Fruit fly (Drosophila melanogaster) whole organism, embryonic: ENCODE measurements around the gene Art1.
A peak's percentile ranks its signal among the peaks of the same experiment; 100 is the strongest.

Source experiments
- CG11247 ChIP-seq: fragments of 200-800 bp; sonication (Bioruptor generic); IDR thresholded peaks from 2 replicates; pipeline ENCODE4 v1.3.6; 2022; ENCODE audit warnings: missing biosample characterization, missing genetic modification characterization
- CG11504 ChIP-seq: fragments of 200-800 bp; sonication (Bioruptor generic); optimal IDR thresholded peaks from 3 replicates; lab custom pipeline; 2019; ENCODE audit warnings: missing biosample characterization, mild to moderate bottlenecking, missing genetic modification characterization, moderate library complexity
- CG11695 ChIP-seq: fragments of 200-800 bp; sonication (Bioruptor generic); IDR thresholded peaks from 3 replicates; pipeline ENCODE4 v1.3.6; 2022; ENCODE audit warnings: missing biosample characterization, missing genetic modification characterization
- CG13424 ChIP-seq: fragments of 200-800 bp; sonication (Bioruptor generic); optimal IDR thresholded peaks from 2 replicates; lab custom pipeline; 2019; ENCODE audit warnings: missing biosample characterization, mild to moderate bottlenecking, missing genetic modification characterization, moderate library complexity
- CG13624 ChIP-seq: fragments of 200-800 bp; sonication (Bioruptor generic); optimal IDR thresholded peaks from 2 replicates; lab custom pipeline; 2016; ENCODE audit warnings: missing biosample characterization, missing genetic modification characterization
- CG15514 ChIP-seq: fragments of 200-800 bp; sonication (Bioruptor generic); optimal IDR thresholded peaks from 3 replicates; lab custom pipeline; 2017; ENCODE audit warnings: missing biosample characterization, missing genetic modification characterization, mild to moderate bottlenecking, moderate library complexity, missing genetic modification reagents
- CG18599 ChIP-seq: fragments of 200-800 bp; sonication (Bioruptor generic); optimal IDR thresholded peaks from 3 replicates; lab custom pipeline; 2017; ENCODE audit warnings: missing biosample characterization, missing genetic modification characterization, mild to moderate bottlenecking, moderate library complexity, missing genetic modification reagents
- CG2120 ChIP-seq: fragments of 200-800 bp; sonication (Bioruptor generic); optimal IDR thresholded peaks from 3 replicates; lab custom pipeline; 2016; ENCODE audit warnings: missing biosample characterization, missing genetic modification characterization
- CG32767 ChIP-seq: fragments of 200-800 bp; sonication (Bioruptor generic); IDR thresholded peaks from 2 replicates; pipeline ENCODE4 v1.3.6; 2022; ENCODE audit warnings: missing biosample characterization, missing genetic modification characterization
- CG3281 ChIP-seq: fragments of 200-800 bp; sonication (Bioruptor generic); optimal IDR thresholded peaks from 3 replicates; lab custom pipeline; 2017; ENCODE audit warnings: missing biosample characterization, mild to moderate bottlenecking, missing genetic modification characterization
- CG4730 ChIP-seq: fragments of 200-800 bp; sonication (Bioruptor generic); IDR thresholded peaks from 2 replicates; pipeline ENCODE4 v1.3.6; 2022; ENCODE audit warnings: missing biosample characterization, missing genetic modification characterization
- CG6272 ChIP-seq: fragments of 200-800 bp; sonication (Bioruptor generic); IDR thresholded peaks from 2 replicates; pipeline ENCODE4 v1.3.6; 2022; ENCODE audit warnings: missing biosample characterization, missing genetic modification characterization
- CG6683 ChIP-seq: fragments of 200-800 bp; sonication (Bioruptor generic); optimal IDR thresholded peaks from 2 replicates; lab custom pipeline; 2017; ENCODE audit warnings: missing biosample characterization, mild to moderate bottlenecking, missing genetic modification characterization, missing genetic modification reagents
- CG8944 ChIP-seq: fragments of 200-800 bp; sonication (Bioruptor generic); optimal IDR thresholded peaks from 3 replicates; lab custom pipeline; 2016; ENCODE audit warnings: missing biosample characterization, missing genetic modification characterization
- Dll ChIP-seq: fragments of 200-800 bp; sonication (Bioruptor generic); IDR thresholded peaks from 4 replicates; pipeline ENCODE4 v1.3.6; 2022; ENCODE audit warnings: missing biosample characterization, missing genetic modification characterization; ENCODE audit not compliant: partially characterized antibody
- E2f1 ChIP-seq: fragments of 200-800 bp; sonication (Bioruptor generic); IDR thresholded peaks from 2 replicates; pipeline ENCODE4 v1.3.6; 2022; ENCODE audit warnings: missing biosample characterization, missing genetic modification characterization
- Ets65A ChIP-seq: fragments of 200-800 bp; sonication (Bioruptor generic); peaks from one replicate; lab custom pipeline; 2016; ENCODE audit warnings: missing biosample characterization, missing genetic modification characterization
- Fer3 ChIP-seq: fragments of 200-800 bp; sonication (Bioruptor generic); optimal IDR thresholded peaks from 2 replicates; lab custom pipeline; 2018; ENCODE audit warnings: missing biosample characterization, mild to moderate bottlenecking, missing genetic modification characterization, moderate library complexity
- Gug ChIP-seq: fragments of 200-800 bp; sonication (Bioruptor generic); IDR thresholded peaks from 4 replicates; pipeline ENCODE4 v1.3.6; 2022; ENCODE audit warnings: missing biosample characterization, missing genetic modification characterization
- HmgZ ChIP-seq: fragments of 200-800 bp; sonication (Bioruptor generic); optimal IDR thresholded peaks from 2 replicates; lab custom pipeline; 2018; ENCODE audit warnings: missing biosample characterization, mild to moderate bottlenecking, missing genetic modification characterization
- Hmr ChIP-seq: fragments of 200-800 bp; sonication (Bioruptor generic); optimal IDR thresholded peaks from 3 replicates; lab custom pipeline; 2017; ENCODE audit warnings: mild to moderate bottlenecking, missing biosample characterization, missing genetic modification reagents, missing genetic modification characterization
- Meics ChIP-seq: fragments of 200-800 bp; sonication (Bioruptor generic); optimal IDR thresholded peaks from 2 replicates; lab custom pipeline; 2017; ENCODE audit warnings: missing biosample characterization, mild to moderate bottlenecking, missing genetic modification characterization
- Mrtf ChIP-seq: fragments of 200-800 bp; sonication (Bioruptor generic); IDR thresholded peaks from 3 replicates; pipeline ENCODE4 v1.3.6; 2022; ENCODE audit warnings: missing biosample characterization, missing genetic modification characterization
- Ptx1 ChIP-seq: fragments of 200-800 bp; sonication (Bioruptor generic); IDR thresholded peaks from 2 replicates; pipeline ENCODE4 v1.3.6; 2022; ENCODE audit warnings: missing biosample characterization, missing genetic modification characterization
- Rfx ChIP-seq: fragments of 200-800 bp; sonication (Bioruptor generic); IDR thresholded peaks from 2 replicates; pipeline ENCODE4 v1.3.6; 2022; ENCODE audit warnings: missing biosample characterization, missing genetic modification characterization
- Scr ChIP-seq: fragments of 200-800 bp; sonication (Bioruptor generic); IDR thresholded peaks from 2 replicates; pipeline ENCODE4 v1.3.6; 2022; ENCODE audit warnings: missing biosample characterization, missing genetic modification characterization; ENCODE audit not compliant: partially characterized antibody
- Xbp1 ChIP-seq: fragments of 200-800 bp; sonication (Bioruptor generic); optimal IDR thresholded peaks from 3 replicates; lab custom pipeline; 2016; ENCODE audit warnings: missing biosample characterization, mild to moderate bottlenecking, missing genetic modification characterization
- ash1 ChIP-seq: fragments of 200-800 bp; sonication (Bioruptor generic); optimal IDR thresholded peaks from 2 replicates; lab custom pipeline; 2018; ENCODE audit warnings: missing biosample characterization, mild to moderate bottlenecking, missing genetic modification characterization
- dysf ChIP-seq: fragments of 200-800 bp; sonication (Bioruptor generic); IDR thresholded peaks from 3 replicates; pipeline ENCODE4 v1.3.6; 2022; ENCODE audit warnings: missing biosample characterization, missing genetic modification characterization
- gce ChIP-seq: fragments of 200-800 bp; sonication (Bioruptor generic); IDR thresholded peaks from 3 replicates; pipeline ENCODE4 v1.3.6; 2022; ENCODE audit warnings: missing biosample characterization, missing genetic modification characterization
- lab ChIP-seq: fragments of 200-800 bp; sonication (Bioruptor generic); optimal IDR thresholded peaks from 3 replicates; lab custom pipeline; 2017; ENCODE audit warnings: missing biosample characterization, missing genetic modification characterization, mild to moderate bottlenecking, moderate library complexity, missing genetic modification reagents
- lilli ChIP-seq: fragments of 200-800 bp; sonication (Bioruptor generic); optimal IDR thresholded peaks from 3 replicates; lab custom pipeline; 2016; ENCODE audit warnings: missing biosample characterization, missing genetic modification characterization
- lmd ChIP-seq: fragments of 200-800 bp; sonication (Bioruptor generic); IDR thresholded peaks from 2 replicates; pipeline ENCODE4 v1.3.6; 2022; ENCODE audit warnings: missing biosample characterization, missing genetic modification characterization
- mam ChIP-seq: fragments of 200-800 bp; sonication (Bioruptor generic); optimal IDR thresholded peaks from 3 replicates; lab custom pipeline; 2016; ENCODE audit warnings: missing biosample characterization, missing genetic modification characterization
- pan ChIP-seq, 4 experiments: fragments of >200 bp in 3 of 4; fragments of 200-800 bp in 1 of 4; sonication (Bioruptor generic) in 1 of 4; optimal IDR thresholded peaks in 3 of 4; IDR thresholded peaks in 1 of 4; 2 replicates each; pipeline versions ENCODE4 v1.3.6 to Lab custom; 2017 to 2022; ENCODE audit warnings: missing biosample characterization in 2 of 4, missing genetic modification characterization in 2 of 4, mixed read lengths in 1 of 4
- prd ChIP-seq, 3 experiments: fragments of >200 bp in 2 of 3; fragments of 200-800 bp in 1 of 3; sonication (Bioruptor generic) in 1 of 3; optimal IDR thresholded peaks in 2 of 3; IDR thresholded peaks in 1 of 3; 2 replicates in 2 of 3; 3 replicates in 1 of 3; pipeline versions ENCODE4 v1.3.6 to Lab custom; 2017 to 2022; ENCODE audit warnings: missing biosample characterization in 1 of 3, missing genetic modification characterization in 1 of 3
- ranshi ChIP-seq: fragments of 200-800 bp; sonication (Bioruptor generic); IDR thresholded peaks from 2 replicates; pipeline ENCODE4 v1.3.6; 2022; ENCODE audit warnings: missing biosample characterization, missing genetic modification characterization
- sc ChIP-seq, 3 experiments: fragments of >200 bp in 2 of 3; fragments of 200-800 bp in 1 of 3; sonication (Bioruptor generic) in 1 of 3; optimal IDR thresholded peaks; 2 replicates in 2 of 3; 3 replicates in 1 of 3; lab custom pipeline; 2017; ENCODE audit warnings: mild to moderate bottlenecking in 1 of 3, missing biosample characterization in 1 of 3, missing genetic modification characterization in 1 of 3, missing genetic modification reagents in 1 of 3
- scrt ChIP-seq: fragments of 200-800 bp; sonication (Bioruptor generic); optimal IDR thresholded peaks from 2 replicates; lab custom pipeline; 2018; ENCODE audit warnings: missing biosample characterization, mild to moderate bottlenecking, missing genetic modification characterization, moderate library complexity
- slbo ChIP-seq: fragments of 200-800 bp; sonication (Bioruptor generic); IDR thresholded peaks from 2 replicates; pipeline ENCODE4 v1.3.6; 2022; ENCODE audit warnings: missing biosample characterization, missing genetic modification characterization
- stc ChIP-seq: fragments of 200-800 bp; sonication (Bioruptor generic); IDR thresholded peaks from 2 replicates; pipeline ENCODE4 v1.3.6; 2022; ENCODE audit warnings: missing biosample characterization, missing genetic modification characterization

The Art1 gene

dm6 chr3R:10751061-10751460, 37.0 kb downstream of the Art1 start, which contains the start of gene TkR86C:
Gene TkR86C (minus strand): TSS chr3R:10751228.
- TF ChIP-seq scrt (peak; percentile 81), Scr (GFP tag; lab: Robert Waterston, UW) (no peak), CG11504 (tag; lab: Kevin White, UChicago) (peak; percentile 98)

- TF ChIP-seq ranshi (peak; percentile 30; the same call in 1 of the 2 replicates), ash1 (GFP tag; lab: Kevin White, UChicago) (no peak), slbo (GFP tag; lab: Robert Waterston, UW) (peak; percentile 49; the same call in 1 of the 2 replicates), Ets65A (GFP tag; lab: Kevin White, UChicago) (peak; percentile 76), Meics (GFP tag; lab: Kevin White, UChicago) (peak; percentile 23), lmd (GFP tag; lab: Robert Waterston, UW) (peak; percentile 25; the same call in 1 of the 2 replicates), HmgZ (no peak), Rfx (GFP tag; lab: Robert Waterston, UW) (peak; percentile 60), CG11504 (tag; lab: Kevin White, UChicago) (peak; percentile 35), CG3281 (GFP tag; lab: Kevin White, UChicago) (peak; percentile 25), lilli (GFP tag; lab: Kevin White, UChicago) (peak; percentile 13), CG8944 (no peak), Hmr (GFP tag; lab: Kevin White, UChicago) (peak; percentile 8), gce (GFP tag; lab: Robert Waterston, UW) (no peak), CG32767 (GFP tag; lab: Robert Waterston, UW) (0 out of 2 replicates have a peak, but pooled peaks have one; percentile 14), Mrtf (GFP tag; lab: Robert Waterston, UW) (0 out of 3 replicates have a peak, but pooled peaks have one; percentile 12), dysf (0 out of 3 replicates have a peak, but pooled peaks have one; percentile 35), sc (optimal IDR thresholded peaks at IDR 0.05; lab: Kevin White, UChicago) (no peak), sc (GFP tag; optimal IDR thresholded peaks at IDR 0.05; lab: Kevin White, UChicago) (no peak), CG2120 (peak; percentile 45), CG15514 (GFP tag; lab: Kevin White, UChicago) (no peak), Xbp1 (GFP tag; lab: Kevin White, UChicago) (peak; percentile 3), CG6272 (GFP tag; lab: Robert Waterston, UW) (0 out of 2 replicates have a peak, but pooled peaks have one; percentile 16), prd (optimal IDR thresholded peaks at IDR 0.05; lab: Kevin White, UChicago) (no peak), prd (GFP tag; IDR thresholded peaks at IDR 0.05; lab: Robert Waterston, UW) (0 out of 3 replicates have a peak, but pooled peaks have one; percentile 11), lab (GFP tag; lab: Kevin White, UChicago) (peak; percentile 55), stc (GFP tag; lab: Robert Waterston, UW) (0 out of 2 replicates have a peak, but pooled peaks have one; percentile 13), CG11695 (GFP tag; lab: Robert Waterston, UW) (0 out of 3 replicates have a peak, but pooled peaks have one; percentile 32), Gug (no peak), pan (optimal IDR thresholded peaks at IDR 0.05; lab: Kevin White, UChicago) (no peak), pan (GFP tag; optimal IDR thresholded peaks at IDR 0.05 in 1 of 2, IDR thresholded peaks at IDR 0.05 in 1 of 2) (peak in 1 of 2 experiments; percentile 10), CG6683 (no peak), mam (GFP tag; lab: Kevin White, UChicago) (peak; percentile 19), Dll (no peak), CG4730 (GFP tag; lab: Robert Waterston, UW) (no peak), Ptx1 (GFP tag; lab: Robert Waterston, UW) (peak; percentile 9; the same call in 1 of the 2 replicates), E2f1 (GFP tag; lab: Robert Waterston, UW) (0 out of 2 replicates have a peak, but pooled peaks have one; percentile 30), CG18599 (GFP tag; lab: Kevin White, UChicago) (peak; percentile 48), Fer3 (tag; lab: Kevin White, UChicago) (peak; percentile 36), CG11247 (0 out of 2 replicates have a peak, but pooled peaks have one; percentile 28), CG13424 (no peak), CG13624 (GFP tag; lab: Kevin White, UChicago) (peak; percentile 9)
These were observed 40.4 kb downstream of the Art1 start for dm6 chr3R:10747650-10748049.
